Worm (Caenorhabditis elegans): ENCODE measurements around the gene unc-115.

DNA sequence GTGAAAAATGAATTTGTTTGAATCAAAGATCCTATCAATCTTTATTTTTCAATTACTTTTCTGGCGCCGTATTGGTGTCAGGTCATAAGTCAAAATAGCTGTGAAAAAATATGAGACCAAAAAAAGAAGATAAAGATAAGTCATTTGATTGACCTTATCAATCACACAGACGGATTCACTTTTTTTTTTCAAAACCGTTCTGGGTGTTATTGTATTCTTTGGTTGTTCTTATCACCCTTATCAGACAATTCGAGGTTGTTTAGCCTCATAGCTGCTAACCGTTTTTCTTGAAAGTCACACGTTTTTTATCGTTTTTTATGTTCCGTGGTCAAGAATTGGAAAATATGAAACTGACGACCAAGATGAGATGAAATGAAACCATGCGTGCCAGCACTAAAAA lies 21.8 kb downstream of the unc-115 start:
- no peak for TF ChIP-seq R02D3.7 (tag; optimal IDR thresholded peaks at IDR 0.05)
- no peak for TF ChIP-seq pha-4 (tag; optimal IDR thresholded peaks at IDR 0.05)
- no peak for TF ChIP-seq lin-39 (tag; optimal IDR thresholded peaks at IDR 0.05)
- TF ChIP-seq skn-1 (tag; optimal IDR thresholded peaks at IDR 0.05) = no peak
- no peak for TF ChIP-seq nhr-237 (tag; optimal IDR thresholded peaks at IDR 0.05)
- no peak for TF ChIP-seq ZK546.5 (tag; optimal IDR thresholded peaks at IDR 0.05)

Measured in whole organism, L3 larva.